Worm (Caenorhabditis elegans): ENCODE results near the gene nkat-1.

nkat-1 gene

ce11 chrX:14146740-14147140 is 6.8 kb upstream of the nkat-1 start (continued):
- TF ChIP-seq elt-4 (tag; optimal IDR thresholded peaks at IDR 0.05) (no peak), ceh-9 (tag; optimal IDR thresholded peaks at IDR 0.05) (no peak), pat-9 (tag; optimal IDR thresholded peaks at IDR 0.05) (no peak), madf-2 (tag; optimal IDR thresholded peaks at IDR 0.05) (no peak), ceh-48 (tag; optimal IDR thresholded peaks at IDR 0.05) (peak; percentile 6), nfya-1 (tag; optimal IDR thresholded peaks at IDR 0.05) (peak; percentile 48), elt-2 (tag; optimal IDR thresholded peaks at IDR 0.05) (no peak), ceh-30 (tag; optimal IDR thresholded peaks at IDR 0.05) (no peak), eyg-1 (tag; optimal IDR thresholded peaks at IDR 0.05) (no peak), lim-6 (tag; optimal IDR thresholded peaks at IDR 0.05) (no peak), ref-2 (tag; optimal IDR thresholded peaks at IDR 0.05) (no peak), unc-55 (GFP tag; optimal IDR thresholded peaks at IDR 0.05) (no peak), K02D7.2 (tag; optimal IDR thresholded peaks at IDR 0.05) (no peak), hlh-6 (tag; optimal IDR thresholded peaks at IDR 0.05) (no peak), hlh-30 (tag; optimal IDR thresholded peaks at IDR 0.05; ENCODE audit: insufficient read depth) (peak; percentile 46), tbx-2 (tag; optimal IDR thresholded peaks at IDR 0.05) (peak; percentile 42), unc-86 (tag; optimal IDR thresholded peaks at IDR 0.05) (no peak), ceh-34 (tag; optimal IDR thresholded peaks at IDR 0.05) (peak; percentile 7), nhr-11 (tag; optimal IDR thresholded peaks at IDR 0.05) (no peak), pqm-1 (tag; optimal IDR thresholded peaks at IDR 0.05) (no peak), fkh-10 (GFP tag; optimal IDR thresholded peaks at IDR 0.05) (no peak)

ce11 chrX:14145634-14146033 is 5.7 kb upstream of the nkat-1 start:
- TF ChIP-seq fkh-10 (GFP tag; optimal IDR thresholded peaks at IDR 0.05) = no peak
- no peak for TF ChIP-seq hlh-13 (GFP tag; optimal IDR thresholded peaks at IDR 0.05)
- no peak for TF ChIP-seq unc-86 (tag; optimal IDR thresholded peaks at IDR 0.05)
- TF ChIP-seq hlh-8 (tag; optimal IDR thresholded peaks at IDR 0.05) = no peak
- TF ChIP-seq ceh-48 (tag; optimal IDR thresholded peaks at IDR 0.05) = no peak
- no peak for TF ChIP-seq unc-3 (GFP tag; conservative IDR thresholded peaks at IDR 0.05)
- TF ChIP-seq unc-3 (tag; optimal IDR thresholded peaks at IDR 0.05) = no peak
- no peak for TF ChIP-seq pat-9 (tag; optimal IDR thresholded peaks at IDR 0.05)
- no peak for TF ChIP-seq hlh-15 (tag; optimal IDR thresholded peaks at IDR 0.05)
- no peak for TF ChIP-seq ceh-6 (GFP tag; optimal IDR thresholded peaks at IDR 0.05)
- no peak for TF ChIP-seq nhr-232 (tag; optimal IDR thresholded peaks at IDR 0.05)
- TF ChIP-seq gmeb-2 (tag; optimal IDR thresholded peaks at IDR 0.05) = no peak
- TF ChIP-seq fax-1 (tag; optimal IDR thresholded peaks at IDR 0.05) = no peak
- TF ChIP-seq pax-1 (tag; optimal IDR thresholded peaks at IDR 0.05) = no peak

- TF ChIP-seq hlh-15 (tag; optimal IDR thresholded peaks at IDR 0.05) = no peak
- no peak for TF ChIP-seq ama-1 (optimal IDR thresholded peaks at IDR 0.05)
- TF ChIP-seq tbx-7 (tag; optimal IDR thresholded peaks at IDR 0.05) = no peak
- no peak for TF ChIP-seq Y22D7AL.16 (tag; optimal IDR thresholded peaks at IDR 0.05)
- no peak for TF ChIP-seq ceh-6 (GFP tag; optimal IDR thresholded peaks at IDR 0.05)
- TF ChIP-seq C38D4.7 (GFP tag; optimal IDR thresholded peaks at IDR 0.05) = no peak
- TF ChIP-seq fkh-10 (GFP tag; optimal IDR thresholded peaks at IDR 0.05) = no peak
- no peak for TF ChIP-seq npax-4 (tag; optimal IDR thresholded peaks at IDR 0.05)
- TF ChIP-seq unc-86 (tag; optimal IDR thresholded peaks at IDR 0.05) = no peak
- no peak for TF ChIP-seq elt-4 (tag; optimal IDR thresholded peaks at IDR 0.05)
- TF ChIP-seq ceh-31 (tag; optimal IDR thresholded peaks at IDR 0.05) = no peak
- no peak for TF ChIP-seq che-1 (tag; optimal IDR thresholded peaks at IDR 0.05)
- TF ChIP-seq ceh-45 (GFP tag; IDR thresholded peaks at IDR 0.05) = no peak
- TF ChIP-seq lim-6 (tag; optimal IDR thresholded peaks at IDR 0.05) = no peak
- TF ChIP-seq hlh-13 (GFP tag; optimal IDR thresholded peaks at IDR 0.05) = no peak
- TF ChIP-seq pqm-1 (tag; optimal IDR thresholded peaks at IDR 0.05) = no peak
- no peak for TF ChIP-seq rnt-1 (tag; optimal IDR thresholded peaks at IDR 0.05)
- TF ChIP-seq ceh-2 (tag; optimal IDR thresholded peaks at IDR 0.05) = no peak
- no peak for TF ChIP-seq dve-1 (tag; optimal IDR thresholded peaks at IDR 0.05)
- TF ChIP-seq sox-2 (GFP tag; IDR thresholded peaks at IDR 0.05) = no peak
Measured at ce11 chrX:14141896-14142392, 2.0 kb upstream of the nkat-1 start, which contains the start of gene ceh-89. Gene ceh-89 (plus strand): TSS chrX:14141946.

All from whole organism, late embryonic.